Fruit fly (Drosophila melanogaster): ENCODE data around the gene CG11601.

CG11601 gene

DNA sequence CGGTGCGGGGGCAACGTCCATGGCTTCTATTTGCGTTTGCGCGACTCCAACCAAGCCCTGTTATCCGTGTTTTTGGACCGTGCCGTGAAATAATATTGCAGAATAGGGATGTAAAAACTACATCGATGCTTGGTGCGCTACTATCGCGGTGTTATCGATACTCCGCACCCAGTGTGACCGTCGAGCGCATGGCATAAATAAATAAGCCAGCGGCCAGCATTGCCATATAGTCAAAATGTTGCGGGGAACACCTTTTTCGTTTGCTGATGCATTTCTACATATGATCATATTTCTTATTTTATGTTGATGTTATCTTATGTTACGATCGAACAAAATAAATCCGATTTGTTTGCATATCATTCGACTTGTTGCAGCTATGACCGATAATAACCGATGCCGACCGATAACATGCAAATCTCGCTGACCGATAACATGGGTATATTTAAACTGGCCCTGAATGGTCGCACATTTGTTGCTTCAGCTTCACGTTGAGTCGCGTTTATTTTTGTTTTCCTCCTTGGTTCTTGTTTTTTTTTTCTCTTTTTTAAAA, 5.9 kb downstream of the CG11601 start, which contains the start of gene smo (continued):
- TF ChIP-seq nerfin-2 (GFP tag; IDR thresholded peaks at IDR 0.05; ENCODE audit: partially characterized antibody) (peak; percentile 55; the same call in 1 of the 2 replicates), vnd (GFP tag; IDR thresholded peaks at IDR 0.05; ENCODE audit: partially characterized antibody) (peak; percentile 79), ranshi (GFP tag; IDR thresholded peaks at IDR 0.05) (no peak), ham (GFP tag; IDR thresholded peaks at IDR 0.05) (no peak), corto (GFP tag; optimal IDR thresholded peaks at IDR 0.05) (no peak), row (GFP tag; IDR thresholded peaks at IDR 0.05) (peak; percentile 56), B-H1 (GFP tag; IDR thresholded peaks at IDR 0.05) (no peak), CG1602 (GFP tag; optimal IDR thresholded peaks at IDR 0.05) (peak; percentile 10), CG31388 (GFP tag; optimal IDR thresholded peaks at IDR 0.05) (no peak), unpg (GFP tag; optimal IDR thresholded peaks at IDR 0.05) (no peak), ap (GFP tag; IDR thresholded peaks at IDR 0.05) (no peak), Ssrp (tag; optimal IDR thresholded peaks at IDR 0.05) (no peak), CG6683 (GFP tag; optimal IDR thresholded peaks at IDR 0.05) (no peak), ems (GFP tag; optimal IDR thresholded peaks at IDR 0.05) (peak; percentile 34), nerfin-1 (tag; optimal IDR thresholded peaks at IDR 0.05) (peak; percentile 14), CG14860 (GFP tag; IDR thresholded peaks at IDR 0.05; ENCODE audit: partially characterized antibody) (peak; percentile 75), sens (GFP tag) (peak; percentile 84), odd (GFP tag; optimal IDR thresholded peaks at IDR 0.05) (no peak), CG5180 (GFP tag; optimal IDR thresholded peaks at IDR 0.05) (no peak), CG31224 (GFP tag; IDR thresholded peaks at IDR 0.05) (no peak), CG2116 (GFP tag; optimal IDR thresholded peaks at IDR 0.05) (peak; percentile 90), pfk (GFP tag; optimal IDR thresholded peaks at IDR 0.05) (no peak), fu2 (GFP tag; optimal IDR thresholded peaks at IDR 0.05) (no peak), vvl (GFP tag; IDR thresholded peaks at IDR 0.05) (peak; percentile 52; the same call in 1 of the 2 replicates), fd64A (GFP tag; optimal IDR thresholded peaks at IDR 0.05) (no peak), CG8765 (GFP tag; IDR thresholded peaks at IDR 0.05) (no peak), Gug (GFP tag; IDR thresholded peaks at IDR 0.05) (peak; percentile 9; the same call in 1 of the 4 replicates), CG15269 (tag; optimal IDR thresholded peaks at IDR 0.05) (no peak), ewg (GFP tag; optimal IDR thresholded peaks at IDR 0.05) (peak; percentile 37), chm (GFP tag; IDR thresholded peaks at IDR 0.05) (no peak), lilli (GFP tag; optimal IDR thresholded peaks at IDR 0.05) (peak; percentile 60), gem (tag; optimal IDR thresholded peaks at IDR 0.05) (no peak), Awh (GFP tag; IDR thresholded peaks at IDR 0.05) (no peak), caup (GFP tag; optimal IDR thresholded peaks at IDR 0.05; ENCODE audit: severe bottlenecking) (peak; percentile 13), CG9437 (GFP tag; optimal IDR thresholded peaks at IDR 0.05) (peak; percentile 36), Blimp-1 (GFP tag; optimal IDR thresholded peaks at IDR 0.05) (no peak), Dek (tag; optimal IDR thresholded peaks at IDR 0.05) (no peak), gfzf (GFP tag; optimal IDR thresholded peaks at IDR 0.05) (peak; percentile 95), dmrt11E (tag; optimal IDR thresholded peaks at IDR 0.05) (peak; percentile 34), HmgZ (tag; optimal IDR thresholded peaks at IDR 0.05) (peak; percentile 70), CG13894 (tag; optimal IDR thresholded peaks at IDR 0.05) (no peak), Optix (GFP tag; IDR thresholded peaks at IDR 0.05) (no peak), CG2889 (GFP tag; IDR thresholded peaks at IDR 0.05) (no peak), CG12744 (GFP tag; optimal IDR thresholded peaks at IDR 0.05) (no peak), CG4328 (GFP tag; optimal IDR thresholded peaks at IDR 0.05) (no peak), stwl (tag; optimal IDR thresholded peaks at IDR 0.05) (peak; percentile 81), CG1529 (GFP tag; optimal IDR thresholded peaks at IDR 0.05) (no peak), CG34224 (GFP tag; IDR thresholded peaks at IDR 0.05; ENCODE audit: partially characterized antibody) (peak; percentile 80), CG30431 (GFP tag; optimal IDR thresholded peaks at IDR 0.05) (no peak), CG31441 (GFP tag; IDR thresholded peaks at IDR 0.05) (no peak)

Data from whole organism, embryonic.